Worm (Caenorhabditis elegans) whole organism, L4 larva: ENCODE data around the gene gop-1.

Source experiments
- aly-2 ChIP-seq: sonication (generic microtip); optimal IDR thresholded peaks from 2 replicates; lab custom pipeline; 2018; ENCODE audit warnings: missing biosample characterization, missing genetic modification characterization
- dpl-1 ChIP-seq: fragments of 150-350 bp; optimal IDR thresholded peaks from 2 replicates; lab custom pipeline; 2014; ENCODE audit warnings: missing biosample characterization, missing genetic modification reagents, missing genetic modification characterization
- fkh-10 ChIP-seq: fragments of 150-350 bp; optimal IDR thresholded peaks from 2 replicates; lab custom pipeline; 2014; ENCODE audit warnings: missing biosample characterization, missing genetic modification reagents, missing genetic modification characterization
- lin-39 ChIP-seq: fragments of 150-350 bp; optimal IDR thresholded peaks from 2 replicates; lab custom pipeline; 2014; ENCODE audit warnings: missing biosample characterization, missing genetic modification reagents, missing genetic modification characterization
- lsy-2 ChIP-seq, 2 experiments: fragments of 150-350 bp in 1 of 2; sonication (generic microtip) in 1 of 2; optimal IDR thresholded peaks; 2 replicates each; lab custom pipeline; 2014 to 2017; ENCODE audit warnings: missing biosample characterization in 2 of 2, missing genetic modification characterization in 2 of 2
- mdl-1 ChIP-seq, 2 experiments: fragments of 150-350 bp in 1 of 2; sonication (generic microtip) in 1 of 2; optimal IDR thresholded peaks; 2 replicates each; lab custom pipeline; 2014 to 2017; ENCODE audit warnings: missing biosample characterization in 2 of 2, missing genetic modification characterization in 2 of 2
- nhr-237 ChIP-seq: sonication (generic microtip); optimal IDR thresholded peaks from 2 replicates; lab custom pipeline; 2017; ENCODE audit warnings: missing biosample characterization, missing genetic modification characterization
- nhr-76 ChIP-seq: fragments of 150-350 bp; optimal IDR thresholded peaks from 2 replicates; lab custom pipeline; 2014; ENCODE audit warnings: missing biosample characterization, missing genetic modification characterization

- TF ChIP-seq nhr-237 (tag; lab: Kevin White, UChicago), result no peak
- TF ChIP-seq nhr-76, result no peak
- TF ChIP-seq lsy-2 (tag; optimal IDR thresholded peaks at IDR 0.05; lab: Kevin White, UChicago), result no peak
- TF ChIP-seq dpl-1 (GFP tag; lab: Kevin White, UChicago), result no peak
- TF ChIP-seq fkh-10, result no peak
- TF ChIP-seq lin-39 (tag; lab: Kevin White, UChicago), result no peak
- no peak for TF ChIP-seq aly-2
- no peak for TF ChIP-seq mdl-1 (tag; optimal IDR thresholded peaks at IDR 0.05; lab: Kevin White, UChicago)
These were observed 5.5 kb upstream of the gop-1 start for ce11 chrIII:5248706-5249105.
